Worm (Caenorhabditis elegans): ENCODE results near the gene pyk-2.

ce11 chrIV:10870158-10870557, 39.6 kb upstream of the pyk-2 start:
- TF ChIP-seq dmd-4 (tag; optimal IDR thresholded peaks at IDR 0.05; ENCODE audit: borderline replicate concordance) (no peak), ref-2 (tag; optimal IDR thresholded peaks at IDR 0.05) (no peak), ceh-9 (tag; optimal IDR thresholded peaks at IDR 0.05) (no peak), ceh-31 (tag; optimal IDR thresholded peaks at IDR 0.05) (no peak), sox-2 (GFP tag; IDR thresholded peaks at IDR 0.05) (no peak), nfya-1 (tag; optimal IDR thresholded peaks at IDR 0.05) (no peak), tbx-2 (tag; optimal IDR thresholded peaks at IDR 0.05) (no peak), unc-3 (GFP tag; conservative IDR thresholded peaks at IDR 0.05) (no peak), unc-3 (tag; optimal IDR thresholded peaks at IDR 0.05) (no peak), hlh-30 (tag; optimal IDR thresholded peaks at IDR 0.05; ENCODE audit: insufficient read depth) (no peak)

All from whole organism, late embryonic.